Worm (Caenorhabditis elegans) whole organism, L2 larva: ENCODE measurements around the gene abu-12.

Source experiments
- F13H6.1 ChIP-seq: sonication (generic microtip); optimal IDR thresholded peaks from 2 replicates; lab custom pipeline; 2016; ENCODE audit warnings: missing genetic modification characterization, missing compliant biosample characterization
- ZK546.5 ChIP-seq: sonication (generic microtip); optimal IDR thresholded peaks from 2 replicates; lab custom pipeline; 2017; ENCODE audit warnings: missing biosample characterization, missing genetic modification characterization
- ama-1 ChIP-seq: fragments of 150-350 bp; optimal IDR thresholded peaks from 2 replicates; lab custom pipeline; 2018; ENCODE audit warnings: inconsistent platforms
- lin-11 ChIP-seq: fragments of 150-350 bp; sonication (generic microtip); optimal IDR thresholded peaks from 2 replicates; lab custom pipeline; 2014; ENCODE audit warnings: missing biosample characterization, missing genetic modification characterization, inconsistent platforms, mixed read lengths
- mab-5 ChIP-seq: fragments of 150-350 bp; optimal IDR thresholded peaks from 2 replicates; lab custom pipeline; 2014; ENCODE audit warnings: missing biosample characterization, missing genetic modification characterization
- nhr-237 ChIP-seq: fragments of 150-350 bp; optimal IDR thresholded peaks from 2 replicates; lab custom pipeline; 2014; ENCODE audit warnings: missing biosample characterization, missing genetic modification characterization
- nhr-25 ChIP-seq: fragments of 150-350 bp; sonication (generic microtip); optimal IDR thresholded peaks from 3 replicates; lab custom pipeline; 2014; ENCODE audit warnings: missing biosample characterization, missing genetic modification characterization
- skn-1 ChIP-seq: sonication (generic microtip); optimal IDR thresholded peaks from 2 replicates; lab custom pipeline; 2017; ENCODE audit warnings: missing biosample characterization, missing genetic modification characterization
- ztf-11 ChIP-seq: sonication (generic microtip); optimal IDR thresholded peaks from 2 replicates; lab custom pipeline; 2017; ENCODE audit warnings: missing biosample characterization, missing genetic modification characterization

DNA sequence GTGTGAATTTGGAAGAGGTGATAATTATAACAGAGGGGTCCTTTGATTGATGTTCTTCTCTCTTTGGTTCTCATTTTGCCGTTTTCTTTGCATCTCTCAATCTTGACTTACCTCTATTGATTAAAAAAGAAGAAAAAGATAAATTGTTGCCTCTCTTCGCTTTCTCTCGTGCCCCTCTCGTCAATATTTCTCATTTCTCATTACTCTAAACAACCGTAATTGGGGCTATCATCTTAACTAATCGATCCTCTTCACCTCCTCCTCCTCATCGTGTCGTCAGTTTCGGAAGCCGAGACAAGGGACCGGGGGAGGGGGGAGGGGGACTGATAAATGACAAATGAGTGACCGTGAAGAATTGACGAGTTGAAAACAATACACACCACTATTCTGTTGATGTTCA lies 41.2 kb upstream of the abu-12 start:
- no peak for TF ChIP-seq nhr-237 (tag; lab: Kevin White, UChicago)
- no peak for TF ChIP-seq ZK546.5 (tag; lab: Kevin White, UChicago)
- TF ChIP-seq F13H6.1 (tag; lab: Kevin White, UChicago): no peak
- TF ChIP-seq skn-1: no peak
- peak; percentile 60 for TF ChIP-seq nhr-25 (tag; lab: Kevin White, UChicago)
- no peak for TF ChIP-seq ama-1 (lab: Kevin White, UChicago)
- no peak for TF ChIP-seq lin-11 (tag; lab: Kevin White, UChicago)
- TF ChIP-seq mab-5: no peak
- no peak for TF ChIP-seq ztf-11 (tag; lab: Kevin White, UChicago)
